Fruit fly (Drosophila melanogaster) whole organism, wandering third instar larva: Measurements from ENCODE around the gene Rab5.

Experiments
- Abd-B ChIP-seq: fragments of >200 bp; optimal IDR thresholded peaks from 2 replicates; lab custom pipeline; 2017; ENCODE audit warnings: missing biosample characterization, missing genetic modification characterization
- CG9705 ChIP-seq: fragments of 200-800 bp; sonication (Bioruptor generic); optimal IDR thresholded peaks from 2 replicates; lab custom pipeline; 2018; ENCODE audit warnings: missing biosample characterization, mild to moderate bottlenecking, missing genetic modification characterization
- CrebA ChIP-seq: fragments of 200-800 bp; sonication (Bioruptor generic); optimal IDR thresholded peaks from 2 replicates; lab custom pipeline; 2016; ENCODE audit warnings: missing biosample characterization, mild to moderate bottlenecking, missing genetic modification characterization, borderline replicate concordance
- Dfd ChIP-seq: fragments of >200 bp; optimal IDR thresholded peaks from 2 replicates; lab custom pipeline; 2017; ENCODE audit warnings: missing biosample characterization, missing genetic modification characterization
- Dif ChIP-seq: fragments of 200-275, 200-300 bp; sonication (Bioruptor generic); optimal IDR thresholded peaks from 2 replicates; lab custom pipeline; 2018; ENCODE audit warnings: missing biosample characterization, missing genetic modification characterization; ENCODE audit not compliant: partially characterized antibody
- GATAd ChIP-seq: sonication (Bioruptor generic); optimal IDR thresholded peaks from 2 replicates; lab custom pipeline; 2016; ENCODE audit warnings: missing biosample characterization, missing genetic modification characterization
- HLH106 ChIP-seq: fragments of 200-800 bp; optimal IDR thresholded peaks from 3 replicates; lab custom pipeline; 2019; ENCODE audit warnings: missing biosample characterization, mild to moderate bottlenecking, missing genetic modification characterization, moderate library complexity
- Hnf4 ChIP-seq: fragments of 200-800 bp; sonication (Bioruptor generic); optimal IDR thresholded peaks from 2 replicates; lab custom pipeline; 2016; ENCODE audit warnings: missing biosample characterization, mild to moderate bottlenecking, missing genetic modification characterization
- Hr78 ChIP-seq: fragments of >200 bp; optimal IDR thresholded peaks from 2 replicates; lab custom pipeline; 2017; ENCODE audit warnings: missing biosample characterization, missing genetic modification characterization
- Hr83 ChIP-seq: fragments of 200-300 bp; sonication (Bioruptor generic); optimal IDR thresholded peaks from 2 replicates; lab custom pipeline; 2016; ENCODE audit warnings: missing biosample characterization, mild to moderate bottlenecking, missing genetic modification characterization, moderate library complexity; ENCODE audit not compliant: poor library complexity, severe bottlenecking
- Jra ChIP-seq: sonication (Bioruptor generic); optimal IDR thresholded peaks from 2 replicates; lab custom pipeline; 2016; ENCODE audit warnings: missing biosample characterization, missing genetic modification characterization
- Myc ChIP-seq: fragments of >200 bp; optimal IDR thresholded peaks from 2 replicates; lab custom pipeline; 2017
- N ChIP-seq: fragments of >200 bp; optimal IDR thresholded peaks from 2 replicates; lab custom pipeline; 2018; ENCODE audit warnings: missing biosample characterization, missing external identifiers, missing genetic modification characterization
- OdsH ChIP-seq: fragments of 200-800 bp; sonication (Bioruptor generic); optimal IDR thresholded peaks from 2 replicates; lab custom pipeline; 2016; ENCODE audit warnings: missing biosample characterization, mild to moderate bottlenecking, missing genetic modification characterization
- Rel ChIP-seq, 2 experiments: fragments of 200-800 bp; sonication (Bioruptor generic) in 1 of 2; optimal IDR thresholded peaks; 2 replicates in 1 of 2; 3 replicates in 1 of 2; lab custom pipeline; 2016 to 2019; ENCODE audit warnings: mild to moderate bottlenecking in 2 of 2, missing biosample characterization in 2 of 2, missing genetic modification characterization in 2 of 2, moderate library complexity in 1 of 2
- Sp1 ChIP-seq: fragments of 200-800 bp; sonication (Bioruptor generic); optimal IDR thresholded peaks from 3 replicates; lab custom pipeline; 2019; ENCODE audit warnings: missing biosample characterization, mild to moderate bottlenecking, missing genetic modification characterization, moderate library complexity
- Vsx2 ChIP-seq: fragments of 200-300, 225-300 bp; sonication (Bioruptor generic); optimal IDR thresholded peaks from 2 replicates; lab custom pipeline; 2018; ENCODE audit warnings: missing biosample characterization, missing genetic modification characterization; ENCODE audit not compliant: partially characterized antibody
- br ChIP-seq: fragments of 200-800 bp; sonication (Bioruptor generic); optimal IDR thresholded peaks from 2 replicates; lab custom pipeline; 2016; ENCODE audit warnings: missing biosample characterization, missing genetic modification characterization
- dl ChIP-seq, 2 experiments: fragments of 175-275, 200-275 bp in 1 of 2; fragments of 200-275 bp in 1 of 2; sonication (Bioruptor generic); optimal IDR thresholded peaks; lab custom pipeline; 2018; ENCODE audit warnings: mild to moderate bottlenecking in 2 of 2, missing biosample characterization in 2 of 2, missing genetic modification characterization in 2 of 2, moderate library complexity in 2 of 2; ENCODE audit not compliant: partially characterized antibody in 2 of 2, insufficient read depth in 1 of 2
- dmrt93B ChIP-seq: fragments of 200-800 bp; sonication (Bioruptor generic); optimal IDR thresholded peaks from 2 replicates; lab custom pipeline; 2018; ENCODE audit warnings: missing biosample characterization, mild to moderate bottlenecking, missing genetic modification characterization
- dsf ChIP-seq: sonication (Bioruptor generic); optimal IDR thresholded peaks from 2 replicates; lab custom pipeline; 2016; ENCODE audit warnings: missing biosample characterization, missing genetic modification characterization, borderline replicate concordance
- ey ChIP-seq: fragments of 200-800 bp; sonication (Bioruptor generic); optimal IDR thresholded peaks from 2 replicates; lab custom pipeline; 2016; ENCODE audit warnings: missing biosample characterization, missing genetic modification characterization
- foxo ChIP-seq, 2 experiments: fragments of 200-800 bp; sonication (Bioruptor generic); optimal IDR thresholded peaks; 2 replicates in 1 of 2; 3 replicates in 1 of 2; lab custom pipeline; 2016 to 2017; ENCODE audit warnings: missing biosample characterization in 2 of 2, missing genetic modification characterization in 2 of 2
- fru ChIP-seq: fragments of 200-800 bp; sonication (Bioruptor generic); optimal IDR thresholded peaks from 3 replicates; lab custom pipeline; 2016; ENCODE audit warnings: missing biosample characterization, mild to moderate bottlenecking, missing genetic modification characterization
- h ChIP-seq: fragments of 200-800 bp; sonication (Bioruptor generic); optimal IDR thresholded peaks from 3 replicates; lab custom pipeline; 2016; ENCODE audit warnings: missing biosample characterization, mild to moderate bottlenecking, missing genetic modification characterization
- jim ChIP-seq: fragments of 175-275, 200-325 bp; sonication (Bioruptor generic); optimal IDR thresholded peaks from 2 replicates; lab custom pipeline; 2016; ENCODE audit warnings: missing biosample characterization, mild to moderate bottlenecking, missing genetic modification characterization
- lola ChIP-seq: fragments of >200 bp; optimal IDR thresholded peaks from 2 replicates; lab custom pipeline; 2017; ENCODE audit warnings: missing biosample characterization, missing genetic modification characterization
- pan ChIP-seq: fragments of >200 bp; optimal IDR thresholded peaks from 2 replicates; lab custom pipeline; 2017
- psq ChIP-seq: fragments of 200-800 bp; sonication (Bioruptor generic); optimal IDR thresholded peaks from 3 replicates; lab custom pipeline; 2017; ENCODE audit warnings: missing biosample characterization, mild to moderate bottlenecking, missing genetic modification characterization, moderate library complexity
- rgr ChIP-seq: fragments of 200-800 bp; sonication (Bioruptor generic); optimal IDR thresholded peaks from 3 replicates; lab custom pipeline; 2016; ENCODE audit warnings: missing biosample characterization, mild to moderate bottlenecking, missing genetic modification characterization
- sage ChIP-seq: fragments of 200-800 bp; sonication (Bioruptor generic); optimal IDR thresholded peaks from 2 replicates; lab custom pipeline; 2016; ENCODE audit warnings: missing biosample characterization, mild to moderate bottlenecking, missing genetic modification characterization
- sv ChIP-seq: fragments of 200-800 bp; sonication (Bioruptor generic); optimal IDR thresholded peaks from 3 replicates; lab custom pipeline; 2016; ENCODE audit warnings: missing biosample characterization, missing genetic modification characterization
- tai ChIP-seq: sonication (Bioruptor generic); optimal IDR thresholded peaks from 2 replicates; lab custom pipeline; 2016; ENCODE audit warnings: missing biosample characterization, missing genetic modification characterization
- usp ChIP-seq: fragments of >200 bp; optimal IDR thresholded peaks from 2 replicates; lab custom pipeline; 2017; ENCODE audit warnings: missing biosample characterization, missing genetic modification characterization
- woc ChIP-seq: sonication (Bioruptor generic); optimal IDR thresholded peaks from 2 replicates; lab custom pipeline; 2016; ENCODE audit warnings: missing biosample characterization, mild to moderate bottlenecking, missing genetic modification characterization

Gene Rab5

DNA sequence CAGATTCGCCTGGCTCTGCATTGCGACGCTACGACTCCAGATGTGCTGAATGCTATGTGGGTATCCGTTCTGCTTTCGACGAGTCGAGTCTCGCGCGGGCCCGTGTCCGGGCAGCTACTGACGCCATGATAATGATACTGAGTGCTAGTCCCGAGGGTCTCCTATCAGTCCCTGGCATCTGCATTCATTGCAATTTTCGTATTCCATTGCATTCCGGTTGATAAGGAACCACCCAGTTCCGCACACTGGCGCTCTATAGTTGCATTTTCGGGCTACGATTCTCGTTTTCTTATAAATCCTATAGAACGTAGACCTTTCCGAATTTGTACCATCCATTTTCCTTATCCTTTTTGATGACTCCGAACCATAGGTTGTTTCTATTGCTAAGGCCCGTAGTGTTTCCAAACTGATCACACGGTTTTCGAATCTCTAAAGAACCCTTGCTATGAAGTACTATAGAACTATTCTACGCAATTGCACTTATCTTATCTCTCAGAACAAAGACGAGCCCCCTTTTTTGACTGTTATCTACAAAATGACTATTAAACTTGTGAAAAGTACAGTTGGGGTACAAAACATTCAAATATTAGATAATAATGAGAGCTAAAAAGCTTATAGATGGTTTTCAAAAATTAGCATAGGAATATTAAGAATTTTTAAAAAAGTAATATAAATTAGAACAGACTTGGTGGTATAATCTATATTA is 6.5 kb upstream of the Rab5 start, which contains the start of gene CG3597:
Gene CG3597, minus strand, starts transcription at position 119 of the 706 bp plus-strand sequence.
- TF ChIP-seq dl (GFP tag; optimal IDR thresholded peaks at IDR 0.05; lab: Kevin White, UChicago; ENCODE audit: insufficient read depth in 1 of 2, partially characterized antibody in 2 of 2) (no peak), dsf (GFP tag; lab: Kevin White, UChicago) (no peak), fru (GFP tag; lab: Kevin White, UChicago) (no peak), sage (no peak), br (GFP tag; lab: Kevin White, UChicago) (no peak), sv (GFP tag; lab: Kevin White, UChicago) (no peak), CrebA (GFP tag; lab: Kevin White, UChicago) (no peak), CG9705 (GFP tag; lab: Kevin White, UChicago) (no peak), lola (no peak), Vsx2 (GFP tag; lab: Kevin White, UChicago) (no peak), h (no peak), Sp1 (no peak), GATAd (GFP tag; lab: Kevin White, UChicago) (no peak)
- TF ChIP-seq, all 38 proteins: peak for 0

DNA sequence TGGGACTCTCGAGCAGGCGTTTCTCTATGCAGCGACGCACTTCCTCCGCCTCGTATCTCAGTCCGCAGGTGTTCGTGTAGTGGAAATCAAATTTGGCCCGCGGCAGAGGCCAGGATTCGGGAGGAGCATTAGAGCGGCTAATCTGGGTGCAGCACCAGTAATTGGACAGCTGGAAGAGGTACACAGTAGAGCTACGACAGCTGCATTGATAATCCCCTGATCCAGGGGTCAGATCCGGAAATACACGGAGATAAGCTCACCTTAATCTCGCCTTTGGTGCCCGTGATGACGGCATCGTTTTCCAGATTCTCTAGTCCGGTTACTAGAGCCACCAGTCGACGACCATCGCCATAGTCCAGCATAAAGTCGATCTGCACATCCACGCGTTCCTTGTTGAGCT is 5.3 kb upstream of the Rab5 start:
- no peak for TF ChIP-seq Sp1
- no peak for TF ChIP-seq Dif
- no peak for TF ChIP-seq jim (GFP tag; lab: Kevin White, UChicago)
- TF ChIP-seq Myc (lab: Kevin White, UChicago), result no peak
- TF ChIP-seq Vsx2 (GFP tag; lab: Kevin White, UChicago), result no peak
- TF ChIP-seq pan (lab: Kevin White, UChicago), result no peak
- TF ChIP-seq sv (GFP tag; lab: Kevin White, UChicago), result no peak
- TF ChIP-seq Hr78 (GFP tag; lab: Kevin White, UChicago), result no peak
- TF ChIP-seq usp (GFP tag; lab: Kevin White, UChicago), result no peak
- TF ChIP-seq psq (GFP tag; lab: Kevin White, UChicago), result no peak
- no peak for TF ChIP-seq N (GFP tag; lab: Kevin White, UChicago)
- TF ChIP-seq Hr83, result no peak
- TF ChIP-seq CrebA (GFP tag; lab: Kevin White, UChicago), result no peak
- TF ChIP-seq Abd-B (GFP tag; lab: Kevin White, UChicago), result no peak
- TF ChIP-seq fru (GFP tag; lab: Kevin White, UChicago), result no peak
- TF ChIP-seq tai (GFP tag; lab: Kevin White, UChicago), result no peak
- no peak for TF ChIP-seq Hnf4 (GFP tag; lab: Kevin White, UChicago)

DNA sequence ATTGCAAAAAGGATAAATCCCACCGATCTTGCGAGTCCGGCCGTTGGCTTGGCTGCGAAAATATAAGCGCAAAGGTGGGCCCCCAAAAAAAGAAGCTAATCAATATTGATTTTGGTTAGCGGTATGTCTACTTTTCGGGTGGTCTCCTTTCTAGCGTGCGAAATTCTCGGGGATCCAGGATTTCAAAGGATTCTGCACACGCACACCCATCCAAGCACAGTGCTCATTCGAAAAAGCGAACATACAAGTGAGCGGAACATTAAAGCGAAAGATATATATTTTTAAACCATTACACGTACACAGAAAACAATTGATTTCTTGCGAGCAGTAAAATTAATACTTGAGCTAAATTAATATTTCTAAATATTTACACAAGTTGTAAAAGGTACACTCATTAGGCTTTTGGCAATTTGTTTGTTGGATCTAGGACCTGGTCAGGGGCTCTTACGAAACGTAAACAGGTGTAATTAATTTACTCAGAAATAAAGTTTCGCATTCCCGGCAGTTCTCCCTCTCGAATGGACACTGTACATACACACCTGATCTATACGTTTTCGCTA is 662 bp upstream of the Rab5 start:
- TF ChIP-seq sage (peak; percentile 7), Hr83 (no peak), Sp1 (no peak), pan (lab: Kevin White, UChicago) (no peak), Dfd (GFP tag; lab: Kevin White, UChicago) (no peak), foxo (GFP tag; optimal IDR thresholded peaks at IDR 0.05; lab: Kevin White, UChicago) (peak in 1 of 2 experiments; percentile 32), rgr (GFP tag; lab: Kevin White, UChicago) (peak; percentile 26), br (GFP tag; lab: Kevin White, UChicago) (no peak), fru (GFP tag; lab: Kevin White, UChicago) (peak; percentile 11), h (peak; percentile 17), HLH106 (tag; lab: Kevin White, UChicago) (peak; percentile 46)
- TF ChIP-seq, all 38 proteins: peak for 6

DNA sequence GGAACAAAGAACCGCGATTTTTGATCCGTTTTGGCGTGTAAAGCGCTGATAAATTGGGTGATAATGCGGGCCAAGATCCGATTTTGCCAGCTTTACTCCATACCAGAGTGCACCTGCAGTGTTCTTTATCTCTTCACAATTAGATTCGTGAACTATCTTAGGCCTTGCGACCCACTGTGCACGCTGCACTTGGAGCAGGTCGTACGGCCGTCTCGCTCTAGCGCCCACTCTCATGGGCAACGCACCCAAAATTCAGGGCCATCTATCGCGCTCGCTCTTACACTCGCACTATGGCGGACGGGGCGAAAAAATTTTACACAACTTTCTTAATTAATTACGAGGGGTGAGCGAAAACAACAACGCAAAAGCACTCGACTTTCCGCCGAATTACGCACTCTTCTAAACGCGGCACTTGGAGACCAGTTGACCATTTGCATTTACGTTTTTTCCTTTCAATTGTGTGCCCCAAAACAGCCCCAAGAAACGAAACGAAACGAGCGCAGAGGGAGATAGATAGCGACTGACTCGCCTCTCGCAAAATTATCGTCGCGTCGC is 796 bp downstream of the Rab5 start:
- TF ChIP-seq usp (GFP tag; lab: Kevin White, UChicago) (no peak), foxo (GFP tag; optimal IDR thresholded peaks at IDR 0.05; lab: Kevin White, UChicago) (no peak), fru (GFP tag; lab: Kevin White, UChicago) (no peak), sage (no peak), lola (no peak), sv (GFP tag; lab: Kevin White, UChicago) (no peak), Dfd (GFP tag; lab: Kevin White, UChicago) (no peak), Hr78 (GFP tag; lab: Kevin White, UChicago) (no peak), OdsH (GFP tag; lab: Kevin White, UChicago) (no peak), br (GFP tag; lab: Kevin White, UChicago) (no peak), dmrt93B (GFP tag; lab: Kevin White, UChicago) (no peak), Abd-B (GFP tag; lab: Kevin White, UChicago) (no peak), Myc (lab: Kevin White, UChicago) (no peak), CG9705 (GFP tag; lab: Kevin White, UChicago) (no peak), Hr83 (peak; percentile 32), Dif (peak; percentile 55), Hnf4 (GFP tag; lab: Kevin White, UChicago) (no peak), N (GFP tag; lab: Kevin White, UChicago) (no peak), Jra (GFP tag; lab: Kevin White, UChicago) (no peak), HLH106 (tag; lab: Kevin White, UChicago) (no peak), psq (GFP tag; lab: Kevin White, UChicago) (no peak), tai (GFP tag; lab: Kevin White, UChicago) (no peak), Sp1 (no peak), CrebA (GFP tag; lab: Kevin White, UChicago) (no peak), ey (GFP tag; lab: Kevin White, UChicago) (no peak), GATAd (GFP tag; lab: Kevin White, UChicago) (no peak), Rel (GFP tag; optimal IDR thresholded peaks at IDR 0.05; lab: Kevin White, UChicago) (no peak), Rel (tag; optimal IDR thresholded peaks at IDR 0.05; lab: Kevin White, UChicago) (no peak), dl (GFP tag; optimal IDR thresholded peaks at IDR 0.05; lab: Kevin White, UChicago; ENCODE audit: insufficient read depth in 1 of 2, partially characterized antibody in 2 of 2) (peak; percentile 23 to 35), h (no peak), woc (GFP tag; lab: Kevin White, UChicago) (peak; percentile 71), rgr (GFP tag; lab: Kevin White, UChicago) (peak; percentile 6)
